Worm (Caenorhabditis elegans) whole organism, young adult: ENCODE data around the gene F16B12.1.

Source experiments
- F10E7.11 ChIP-seq: sonication (generic microtip); optimal IDR thresholded peaks from 2 replicates; lab custom pipeline; 2017; ENCODE audit warnings: mild to moderate bottlenecking, missing genetic modification characterization, moderate library complexity, missing compliant biosample characterization
- F33H1.4 ChIP-seq: fragments of 200-800 bp; sonication (Bioruptor generic); IDR thresholded peaks from 2 replicates; pipeline ENCODE4 v1.3.6; 2022; ENCODE audit warnings: missing genetic modification reagents, missing genetic modification characterization, missing compliant biosample characterization
- F52B5.7 ChIP-seq: sonication (generic microtip); optimal IDR thresholded peaks from 2 replicates; lab custom pipeline; 2016; ENCODE audit warnings: mild to moderate bottlenecking, missing genetic modification characterization, missing compliant biosample characterization
- F57A8.1 ChIP-seq: fragments of 200-800 bp; sonication (Bioruptor generic); optimal IDR thresholded peaks from 2 replicates; lab custom pipeline; 2018; ENCODE audit warnings: mild to moderate bottlenecking, missing genetic modification characterization, moderate library complexity, missing compliant biosample characterization
- K11D2.4 ChIP-seq: fragments of 200-800 bp; sonication (Bioruptor generic); IDR thresholded peaks from 2 replicates; pipeline ENCODE4 v1.3.6; 2022; ENCODE audit warnings: missing genetic modification reagents, missing genetic modification characterization, missing compliant biosample characterization
- K12H6.12 ChIP-seq: fragments of 200-800 bp; sonication (Bioruptor generic); optimal IDR thresholded peaks from 2 replicates; lab custom pipeline; 2018; ENCODE audit warnings: mild to moderate bottlenecking, missing genetic modification characterization, missing compliant biosample characterization
- Y67H2A.10 ChIP-seq: fragments of 200-800 bp; sonication (Bioruptor generic); conservative IDR thresholded peaks from 2 replicates; pipeline ENCODE4 v1.3.6; 2022; ENCODE audit warnings: missing genetic modification reagents, missing genetic modification characterization, missing compliant biosample characterization
- Y79H2A.3 ChIP-seq: fragments of 200-800 bp; sonication (Bioruptor generic); conservative IDR thresholded peaks from 2 replicates; pipeline ENCODE4 v1.3.6; 2022; ENCODE audit warnings: missing genetic modification reagents, missing genetic modification characterization, missing compliant biosample characterization
- ZK185.1 ChIP-seq: sonication (generic microtip); optimal IDR thresholded peaks from 2 replicates; lab custom pipeline; 2016; ENCODE audit warnings: mild to moderate bottlenecking, missing genetic modification characterization, missing compliant biosample characterization; ENCODE audit not compliant: poor library complexity, severe bottlenecking
- aptf-3 ChIP-seq: fragments of 200-800 bp; sonication (Bioruptor generic); IDR thresholded peaks from 2 replicates; pipeline ENCODE4 v1.3.6; 2022; ENCODE audit warnings: missing genetic modification characterization, missing compliant biosample characterization
- attf-3 ChIP-seq: fragments of 200-800 bp; sonication (Bioruptor generic); conservative IDR thresholded peaks from 2 replicates; pipeline ENCODE4 v1.3.6; 2022; ENCODE audit warnings: missing genetic modification reagents, missing genetic modification characterization, missing compliant biosample characterization
- attf-6 ChIP-seq: fragments of 200-800 bp; sonication (Bioruptor generic); IDR thresholded peaks from 2 replicates; pipeline ENCODE4 v1.3.6; 2022; ENCODE audit warnings: missing genetic modification reagents, missing genetic modification characterization, missing compliant biosample characterization
- bed-1 ChIP-seq: fragments of 200-800 bp; sonication (Bioruptor generic); IDR thresholded peaks from 2 replicates; pipeline ENCODE4 v1.3.6; 2022; ENCODE audit warnings: missing genetic modification reagents, missing genetic modification characterization, missing compliant biosample characterization
- bed-2 ChIP-seq: fragments of 200-800 bp; sonication (Bioruptor generic); IDR thresholded peaks from 2 replicates; pipeline ENCODE4 v1.3.6; 2022; ENCODE audit warnings: missing genetic modification reagents, missing genetic modification characterization, missing compliant biosample characterization
- cebp-1 ChIP-seq, 2 experiments: fragments of 200-800 bp in 1 of 2; sonication (Bioruptor generic) in 1 of 2; sonication (generic microtip) in 1 of 2; IDR thresholded peaks in 1 of 2; optimal IDR thresholded peaks in 1 of 2; 2 replicates each; pipeline versions ENCODE4 v1.3.6 to Lab custom; 2017 to 2022; ENCODE audit warnings: missing compliant biosample characterization in 2 of 2, missing genetic modification characterization in 2 of 2, mild to moderate bottlenecking in 1 of 2, missing genetic modification reagents in 1 of 2, moderate library complexity in 1 of 2
- cebp-2 ChIP-seq: fragments of 200-800 bp; sonication (Bioruptor generic); IDR thresholded peaks from 2 replicates; pipeline ENCODE4 v1.3.6; 2022; ENCODE audit warnings: missing genetic modification characterization, missing compliant biosample characterization
- ceh-100 ChIP-seq: fragments of 200-800 bp; sonication (Bioruptor generic); IDR thresholded peaks from 2 replicates; pipeline ENCODE4 v1.3.6; 2022; ENCODE audit warnings: missing genetic modification reagents, missing genetic modification characterization, missing compliant biosample characterization
- ceh-58 ChIP-seq: fragments of 200-800 bp; sonication (Bioruptor generic); IDR thresholded peaks from 2 replicates; pipeline ENCODE4 v1.3.6; 2022; ENCODE audit warnings: missing genetic modification characterization, missing compliant biosample characterization
- ceh-79 ChIP-seq: sonication (generic microtip); optimal IDR thresholded peaks from 2 replicates; lab custom pipeline; 2017; ENCODE audit warnings: mild to moderate bottlenecking, missing genetic modification characterization, missing compliant biosample characterization
- dpl-1 ChIP-seq: fragments of 150-350 bp; optimal IDR thresholded peaks from 2 replicates; lab custom pipeline; 2014; ENCODE audit warnings: missing biosample characterization, missing genetic modification reagents, missing genetic modification characterization
- let-526 ChIP-seq: fragments of 200-800 bp; sonication (Bioruptor generic); IDR thresholded peaks from 2 replicates; pipeline ENCODE4 v1.3.6; 2022; ENCODE audit warnings: missing genetic modification reagents, missing genetic modification characterization, missing compliant biosample characterization
- let-607 ChIP-seq, 2 experiments: fragments of 200-800 bp in 1 of 2; sonication (Bioruptor generic) in 1 of 2; sonication (generic microtip) in 1 of 2; optimal IDR thresholded peaks; 2 replicates each; lab custom pipeline; 2016 to 2018; ENCODE audit warnings: mild to moderate bottlenecking in 2 of 2, missing compliant biosample characterization in 2 of 2, missing genetic modification characterization in 2 of 2, moderate library complexity in 2 of 2, missing genotype in 1 of 2
- lin-40 ChIP-seq: sonication (generic microtip); optimal IDR thresholded peaks from 2 replicates; lab custom pipeline; 2016; ENCODE audit warnings: missing genetic modification characterization, mild to moderate bottlenecking, missing compliant biosample characterization, missing genotype, missing genetic modification reagents
- lin-54 ChIP-seq: fragments of 200-800 bp; sonication (Bioruptor generic); optimal IDR thresholded peaks from 2 replicates; lab custom pipeline; 2018; ENCODE audit warnings: mild to moderate bottlenecking, missing genetic modification characterization, missing compliant biosample characterization
- madf-10 ChIP-seq: sonication (generic microtip); optimal IDR thresholded peaks from 2 replicates; lab custom pipeline; 2016; ENCODE audit warnings: mild to moderate bottlenecking, missing genetic modification characterization, missing compliant biosample characterization
- madf-6 ChIP-seq: fragments of 200-800 bp; sonication (Bioruptor generic); IDR thresholded peaks from 2 replicates; pipeline ENCODE4 v1.3.6; 2022; ENCODE audit warnings: missing genetic modification reagents, missing genetic modification characterization, missing compliant biosample characterization
- madf-8 ChIP-seq: fragments of 200-800 bp; sonication (Bioruptor generic); conservative IDR thresholded peaks from 2 replicates; pipeline ENCODE4 v1.3.6; 2022; ENCODE audit warnings: missing genetic modification reagents, missing genetic modification characterization, missing compliant biosample characterization
- nhr-179 ChIP-seq: sonication (generic microtip); optimal IDR thresholded peaks from 2 replicates; lab custom pipeline; 2016; ENCODE audit warnings: mild to moderate bottlenecking, missing genetic modification characterization, missing compliant biosample characterization
- nhr-27 ChIP-seq: fragments of 200-800 bp; sonication (Bioruptor generic); optimal IDR thresholded peaks from 2 replicates; lab custom pipeline; 2018; ENCODE audit warnings: mild to moderate bottlenecking, missing genetic modification characterization, moderate library complexity, missing compliant biosample characterization
- nhr-80 ChIP-seq: sonication (generic microtip); optimal IDR thresholded peaks from 2 replicates; lab custom pipeline; 2016; ENCODE audit warnings: missing genetic modification characterization, missing compliant biosample characterization
- pbrm-1 ChIP-seq: fragments of 200-800 bp; sonication (Bioruptor generic); IDR thresholded peaks from 2 replicates; pipeline ENCODE4 v1.3.6; 2022; ENCODE audit warnings: missing genetic modification reagents, missing genetic modification characterization, missing compliant biosample characterization
- rec-8 ChIP-seq, 2 experiments: sonication (generic microtip); optimal IDR thresholded peaks; 2 replicates each; lab custom pipeline; 2016; ENCODE audit warnings: mild to moderate bottlenecking in 2 of 2, missing genetic modification characterization in 2 of 2, missing genetic modification reagents in 2 of 2, missing genotype in 2 of 2, missing biosample characterization in 1 of 2, missing compliant biosample characterization in 1 of 2, moderate library complexity in 1 of 2
- rpc-1 ChIP-seq, 2 experiments: fragments of 150-350 bp in 1 of 2; sonication (generic microtip) in 1 of 2; optimal IDR thresholded peaks; 2 replicates each; lab custom pipeline; 2014 to 2018; ENCODE audit warnings: missing biosample characterization in 1 of 2, missing genetic modification characterization in 1 of 2, missing genetic modification reagents in 1 of 2, missing genotype in 1 of 2
- sea-2 ChIP-seq: fragments of 200-800 bp; sonication (Bioruptor generic); IDR thresholded peaks from 2 replicates; pipeline ENCODE4 v1.3.6; 2022; ENCODE audit warnings: missing genetic modification characterization, missing compliant biosample characterization
- snpc-4 ChIP-seq, 5 experiments: fragments of 150-350 bp in 1 of 5; sonication (generic microtip) in 4 of 5; optimal IDR thresholded peaks; 2 replicates each; lab custom pipeline; 2014 to 2018; ENCODE audit warnings: missing genetic modification characterization in 5 of 5, missing biosample characterization in 3 of 5, antibody characterized with exemption in 2 of 5, mild to moderate bottlenecking in 2 of 5, missing compliant biosample characterization in 2 of 5, missing genotype in 2 of 5, moderate library complexity in 2 of 5, missing genetic modification reagents in 1 of 5
- sptf-2 ChIP-seq: fragments of 200-800 bp; sonication (Bioruptor generic); optimal IDR thresholded peaks from 2 replicates; lab custom pipeline; 2018; ENCODE audit warnings: mild to moderate bottlenecking, missing genetic modification characterization, missing compliant biosample characterization
- tbx-9 ChIP-seq: sonication (generic microtip); optimal IDR thresholded peaks from 2 replicates; lab custom pipeline; 2016; ENCODE audit warnings: borderline replicate concordance, missing genetic modification characterization, inconsistent platforms, missing compliant biosample characterization
- tlf-1 ChIP-seq: fragments of 200-800 bp; sonication (Bioruptor generic); optimal IDR thresholded peaks from 2 replicates; lab custom pipeline; 2018; ENCODE audit warnings: mild to moderate bottlenecking, missing genetic modification characterization, missing compliant biosample characterization
- unc-130 ChIP-seq: sonication (generic microtip); optimal IDR thresholded peaks from 2 replicates; lab custom pipeline; 2016; ENCODE audit warnings: missing genetic modification reagents, missing genetic modification characterization, missing compliant biosample characterization
- unc-62 ChIP-seq: fragments of 150-350 bp; optimal IDR thresholded peaks from 2 replicates; lab custom pipeline; 2014; ENCODE audit warnings: missing biosample characterization, missing genetic modification reagents, missing genetic modification characterization
- xnd-1 ChIP-seq: sonication (generic microtip); optimal IDR thresholded peaks from 2 replicates; lab custom pipeline; 2016; ENCODE audit warnings: missing genotype, missing genetic modification reagents, missing genetic modification characterization, missing compliant biosample characterization
- zim-3 ChIP-seq: sonication (generic microtip); optimal IDR thresholded peaks from 2 replicates; lab custom pipeline; 2017; ENCODE audit warnings: mild to moderate bottlenecking, missing genetic modification characterization, moderate library complexity, missing compliant biosample characterization
- ztf-25 ChIP-seq: fragments of 200-800 bp; sonication (Bioruptor generic); IDR thresholded peaks from 2 replicates; pipeline ENCODE4 v1.3.6; 2022; ENCODE audit warnings: missing genetic modification reagents, missing genetic modification characterization, missing compliant biosample characterization
- ztf-28 ChIP-seq: fragments of 200-800 bp; sonication (Bioruptor generic); IDR thresholded peaks from 2 replicates; pipeline ENCODE4 v1.3.6; 2022; ENCODE audit warnings: missing genetic modification reagents, missing genetic modification characterization, missing compliant biosample characterization

The F16B12.1 gene

DNA sequence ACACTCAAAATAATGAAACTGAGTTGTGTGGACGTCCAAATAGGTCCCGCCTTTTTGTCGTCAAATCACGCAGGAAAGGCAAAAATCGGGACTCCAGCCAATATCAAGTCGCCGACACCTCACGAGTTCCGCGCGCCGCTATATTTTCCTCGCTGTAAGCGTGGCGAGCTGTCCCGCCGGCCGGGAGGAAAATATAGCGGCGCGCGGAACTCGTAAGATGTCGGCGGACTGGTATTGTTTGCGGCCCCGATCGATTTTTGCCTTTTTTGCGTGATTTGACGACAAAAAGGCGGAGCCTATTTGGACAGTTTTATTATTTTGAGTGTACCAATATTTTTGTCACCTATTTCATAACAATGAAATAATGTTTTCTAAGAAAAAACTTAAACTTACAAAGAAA lies 22.5 kb upstream of the F16B12.1 start:
- TF ChIP-seq rec-8 (tag; optimal IDR thresholded peaks at IDR 0.05; lab: Kevin White, UChicago), result no peak
- no peak for TF ChIP-seq snpc-4 (GFP tag; optimal IDR thresholded peaks at IDR 0.05; lab: Kevin White, UChicago)
- TF ChIP-seq snpc-4 (tag; optimal IDR thresholded peaks at IDR 0.05; lab: Kevin White, UChicago), result peak in 2 of 4 experiments; percentile 58 to 64
- TF ChIP-seq, all 124 proteins: peak for 1

DNA sequence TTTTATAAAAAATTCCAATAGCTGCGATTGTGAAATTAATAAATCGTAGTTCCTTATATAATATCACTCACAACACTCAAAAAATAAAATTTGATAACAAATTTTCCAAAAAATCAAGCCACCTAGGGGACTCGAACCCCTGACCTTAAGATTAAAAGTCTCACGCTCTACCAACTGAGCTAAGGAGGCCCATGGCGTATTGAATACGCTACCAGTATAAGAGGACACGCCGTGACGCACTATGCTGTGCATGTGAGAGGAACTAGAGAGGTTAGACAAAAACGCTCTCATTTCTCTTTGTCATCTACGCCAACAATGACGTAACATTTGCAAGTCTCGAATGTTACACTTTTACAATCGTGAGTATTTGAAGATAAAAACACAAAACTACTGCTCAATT lies 21.5 kb upstream of the F16B12.1 start:
- TF ChIP-seq F52B5.7 (tag; lab: Kevin White, UChicago) (peak; percentile 95), xnd-1 (tag; lab: Kevin White, UChicago) (no peak), ztf-25 (peak; percentile 98), sptf-2 (GFP tag; lab: Kevin White, UChicago) (peak; percentile 25), F10E7.11 (tag; lab: Kevin White, UChicago) (peak; percentile 75), lin-54 (GFP tag; lab: Kevin White, UChicago) (peak; percentile 74), bed-1 (0 out of 2 replicates have a peak, but pooled peaks have one; percentile 53), F33H1.4 (GFP tag; lab: Robert Waterston, UW) (no peak), K11D2.4 (peak; percentile 90), let-607 (tag; optimal IDR thresholded peaks at IDR 0.05; lab: Kevin White, UChicago) (peak; percentile 70 to 83), attf-6 (peak; percentile 69; the same call in 1 of the 2 replicates), madf-10 (tag; lab: Kevin White, UChicago) (peak; percentile 91), ceh-58 (GFP tag; lab: Robert Waterston, UW) (peak; percentile 94; the same call in 1 of the 2 replicates), nhr-179 (tag; lab: Kevin White, UChicago) (peak; percentile 41), pbrm-1 (GFP tag; lab: Robert Waterston, UW) (peak; percentile 94), madf-6 (no peak; the same call in 1 of the 2 replicates), unc-130 (GFP tag; lab: Kevin White, UChicago) (peak; percentile 51), aptf-3 (GFP tag; lab: Robert Waterston, UW) (peak; percentile 95), bed-2 (GFP tag; lab: Robert Waterston, UW) (peak; percentile 77), madf-8 (GFP tag; lab: Robert Waterston, UW) (no peak), nhr-80 (peak; percentile 71), Y79H2A.3 (GFP tag; lab: Robert Waterston, UW) (peak; percentile 89), F57A8.1 (GFP tag; lab: Kevin White, UChicago) (peak; percentile 38), cebp-1 (GFP tag; IDR thresholded peaks at IDR 0.05; lab: Robert Waterston, UW) (peak; percentile 77), cebp-1 (tag; optimal IDR thresholded peaks at IDR 0.05; lab: Kevin White, UChicago) (peak; percentile 90), let-526 (GFP tag; lab: Robert Waterston, UW) (peak; percentile 94), tbx-9 (tag; lab: Kevin White, UChicago) (peak; percentile 84), ceh-100 (peak; percentile 82), tlf-1 (GFP tag; lab: Kevin White, UChicago) (no peak), ztf-28 (GFP tag; lab: Robert Waterston, UW) (peak; percentile 84), zim-3 (peak; percentile 88), attf-3 (GFP tag; lab: Robert Waterston, UW) (peak; percentile 56; the same call in 1 of the 2 replicates), rpc-1 (optimal IDR thresholded peaks at IDR 0.05; lab: Kevin White, UChicago) (peak; percentile 97), rpc-1 (tag; optimal IDR thresholded peaks at IDR 0.05; lab: Kevin White, UChicago) (peak; percentile 99), nhr-27 (peak; percentile 91), lin-40 (peak; percentile 91), ZK185.1 (tag; lab: Kevin White, UChicago) (peak; percentile 93), K12H6.12 (tag; lab: Kevin White, UChicago) (peak; percentile 90), dpl-1 (GFP tag; lab: Kevin White, UChicago) (peak; percentile 39), unc-62 (GFP tag; lab: Kevin White, UChicago) (no peak), ceh-79 (tag; lab: Kevin White, UChicago) (peak; percentile 85), sea-2 (GFP tag; lab: Robert Waterston, UW) (0 out of 2 replicates have a peak, but pooled peaks have one; percentile 57), cebp-2 (peak; percentile 92), Y67H2A.10 (GFP tag; lab: Robert Waterston, UW) (peak; percentile 48)
